Worm (Caenorhabditis elegans) whole organism, L4 larva: ENCODE results near the gene C35D10.1.
A peak's percentile ranks its signal among the peaks of the same experiment; 100 is the strongest.

Experiments
- F10B5.3 ChIP-seq: sonication (generic microtip); optimal IDR thresholded peaks from 2 replicates; lab custom pipeline; 2016; ENCODE audit warnings: mild to moderate bottlenecking, missing genetic modification characterization, missing compliant biosample characterization
- F26F4.8 ChIP-seq: fragments of 200-800 bp; sonication (Bioruptor generic); conservative IDR thresholded peaks from 2 replicates; pipeline ENCODE4 v1.3.6; 2022; ENCODE audit warnings: missing genetic modification characterization, missing compliant biosample characterization
- T26A8.4 ChIP-seq: fragments of 200-800 bp; sonication (Bioruptor generic); IDR thresholded peaks from 2 replicates; pipeline ENCODE4 v1.3.6; 2022; ENCODE audit warnings: missing genetic modification characterization, missing compliant biosample characterization
- Y105C5A.15 ChIP-seq: fragments of 200-800 bp; sonication (Bioruptor generic); IDR thresholded peaks from 2 replicates; pipeline ENCODE4 v1.3.6; 2022; ENCODE audit warnings: missing genetic modification characterization, missing compliant biosample characterization
- Y5F2A.4 ChIP-seq: fragments of 200-800 bp; sonication (Bioruptor generic); optimal IDR thresholded peaks from 2 replicates; lab custom pipeline; 2018; ENCODE audit warnings: mild to moderate bottlenecking, missing genetic modification characterization, missing compliant biosample characterization
- ZK337.2 ChIP-seq: fragments of 200-800 bp; sonication (Bioruptor generic); IDR thresholded peaks from 2 replicates; pipeline ENCODE4 v1.3.6; 2022; ENCODE audit warnings: missing genetic modification reagents, missing genetic modification characterization, missing compliant biosample characterization
- ama-1 ChIP-seq: fragments of 150-350 bp; optimal IDR thresholded peaks from 2 replicates; lab custom pipeline; 2014; ENCODE audit warnings: inconsistent platforms, mixed read lengths
- arid-1 ChIP-seq: fragments of 200-800 bp; sonication (Bioruptor generic); conservative IDR thresholded peaks from 2 replicates; pipeline ENCODE4 v1.3.6; 2022; ENCODE audit warnings: missing genetic modification reagents, missing genetic modification characterization, missing compliant biosample characterization
- ceh-44 ChIP-seq: fragments of 200-800 bp; sonication (Bioruptor generic); IDR thresholded peaks from 2 replicates; pipeline ENCODE4 v1.3.6; 2022; ENCODE audit warnings: missing genetic modification reagents, missing genetic modification characterization, missing compliant biosample characterization
- ceh-62 ChIP-seq: sonication (generic microtip); optimal IDR thresholded peaks from 2 replicates; lab custom pipeline; 2017; ENCODE audit warnings: missing biosample characterization, missing genetic modification characterization
- ceh-82 ChIP-seq: sonication (generic microtip); optimal IDR thresholded peaks from 2 replicates; lab custom pipeline; 2017; ENCODE audit warnings: missing biosample characterization, missing genetic modification characterization
- ctbp-1 ChIP-seq: fragments of 200-800 bp; sonication (Bioruptor generic); IDR thresholded peaks from 2 replicates; pipeline ENCODE4 v1.3.6; 2022; ENCODE audit warnings: missing genetic modification reagents, missing genetic modification characterization, missing compliant biosample characterization
- daf-16 ChIP-seq, 3 experiments: sonication (generic microtip); optimal IDR thresholded peaks; 2 replicates each; lab custom pipeline; 2016 to 2017; ENCODE audit warnings: missing genetic modification characterization in 3 of 3, missing genetic modification reagents in 3 of 3, mild to moderate bottlenecking in 2 of 3, missing compliant biosample characterization in 2 of 3, missing biosample characterization in 1 of 3, moderate library complexity in 1 of 3
- daf-19 ChIP-seq: fragments of 200-800 bp; sonication (Bioruptor generic); conservative IDR thresholded peaks from 2 replicates; pipeline ENCODE4 v1.3.6; 2022; ENCODE audit warnings: missing genetic modification characterization, missing compliant biosample characterization
- dmd-6 ChIP-seq: fragments of 200-800 bp; sonication (Bioruptor generic); IDR thresholded peaks from 2 replicates; pipeline ENCODE4 v1.3.6; 2022; ENCODE audit warnings: missing genetic modification reagents, missing genetic modification characterization, missing compliant biosample characterization
- dpl-1 ChIP-seq: fragments of 150-350 bp; optimal IDR thresholded peaks from 2 replicates; lab custom pipeline; 2014; ENCODE audit warnings: missing biosample characterization, missing genetic modification reagents, missing genetic modification characterization
- duxl-1 ChIP-seq: sonication (generic microtip); optimal IDR thresholded peaks from 2 replicates; lab custom pipeline; 2016; ENCODE audit warnings: mild to moderate bottlenecking, missing genetic modification characterization, moderate library complexity, missing compliant biosample characterization; ENCODE audit not compliant: poor library complexity
- dve-1 ChIP-seq: sonication (generic microtip); optimal IDR thresholded peaks from 2 replicates; lab custom pipeline; 2017; ENCODE audit warnings: antibody characterized with exemption, mild to moderate bottlenecking, missing genetic modification characterization, missing compliant biosample characterization; ENCODE audit not compliant: insufficient read depth
- hlh-11 ChIP-seq: fragments of 200-800 bp; sonication (Bioruptor generic); optimal IDR thresholded peaks from 2 replicates; lab custom pipeline; 2018; ENCODE audit warnings: mild to moderate bottlenecking, missing genetic modification characterization, missing compliant biosample characterization
- lsy-2 ChIP-seq, 2 experiments: fragments of 150-350 bp in 1 of 2; sonication (generic microtip) in 1 of 2; optimal IDR thresholded peaks; 2 replicates each; lab custom pipeline; 2014 to 2017; ENCODE audit warnings: missing biosample characterization in 2 of 2, missing genetic modification characterization in 2 of 2
- mdl-1 ChIP-seq, 2 experiments: fragments of 150-350 bp in 1 of 2; sonication (generic microtip) in 1 of 2; optimal IDR thresholded peaks; 2 replicates each; lab custom pipeline; 2014 to 2017; ENCODE audit warnings: missing biosample characterization in 2 of 2, missing genetic modification characterization in 2 of 2
- mes-2 ChIP-seq: sonication (generic microtip); optimal IDR thresholded peaks from 2 replicates; lab custom pipeline; 2016; ENCODE audit warnings: missing genotype, mild to moderate bottlenecking, missing genetic modification characterization, missing compliant biosample characterization; ENCODE audit not compliant: poor library complexity, severe bottlenecking
- mxl-3 ChIP-seq: fragments of 200-800 bp; sonication (Bioruptor generic); optimal IDR thresholded peaks from 2 replicates; lab custom pipeline; 2018; ENCODE audit warnings: mild to moderate bottlenecking, missing genetic modification characterization, missing compliant biosample characterization
- nhr-102 ChIP-seq: sonication (generic microtip); optimal IDR thresholded peaks from 2 replicates; lab custom pipeline; 2016; ENCODE audit warnings: mild to moderate bottlenecking, missing genetic modification characterization, moderate library complexity, missing compliant biosample characterization
- nhr-28 ChIP-seq: fragments of 150-350 bp; optimal IDR thresholded peaks from 2 replicates; lab custom pipeline; 2014; ENCODE audit warnings: missing biosample characterization, missing genetic modification characterization
- nhr-41 ChIP-seq: fragments of 200-800 bp; sonication (Bioruptor generic); IDR thresholded peaks from 2 replicates; pipeline ENCODE4 v1.3.6; 2022; ENCODE audit warnings: missing genetic modification reagents, missing genetic modification characterization, missing compliant biosample characterization
- nhr-42 ChIP-seq: fragments of 200-800 bp; sonication (Bioruptor generic); IDR thresholded peaks from 2 replicates; pipeline ENCODE4 v1.3.6; 2022; ENCODE audit warnings: missing genetic modification characterization, missing compliant biosample characterization
- nhr-48 ChIP-seq: sonication (generic microtip); optimal IDR thresholded peaks from 2 replicates; lab custom pipeline; 2016; ENCODE audit warnings: mild to moderate bottlenecking, missing genetic modification characterization, missing compliant biosample characterization
- pha-4 ChIP-seq, 2 experiments: fragments of 150-350 bp in 1 of 2; fragments of 200-800 bp in 1 of 2; sonication (Bioruptor generic) in 1 of 2; IDR thresholded peaks in 1 of 2; optimal IDR thresholded peaks in 1 of 2; 2 replicates each; pipeline versions ENCODE4 v1.3.6 to Lab custom; 2014 to 2022; ENCODE audit warnings: missing genetic modification characterization in 2 of 2, missing genetic modification reagents in 2 of 2, missing biosample characterization in 1 of 2, missing compliant biosample characterization in 1 of 2
- pqm-1 ChIP-seq: sonication (generic microtip); optimal IDR thresholded peaks from 2 replicates; lab custom pipeline; 2017; ENCODE audit warnings: missing biosample characterization, missing genetic modification characterization
- rbr-2 ChIP-seq: sonication (generic microtip); optimal IDR thresholded peaks from 2 replicates; lab custom pipeline; 2016; ENCODE audit warnings: missing genotype, missing genetic modification characterization, missing compliant biosample characterization
- set-16 ChIP-seq: fragments of 200-800 bp; sonication (Bioruptor generic); IDR thresholded peaks from 2 replicates; pipeline ENCODE4 v1.3.6; 2022; ENCODE audit warnings: missing genetic modification reagents, missing genetic modification characterization, missing compliant biosample characterization
- skn-1 ChIP-seq: fragments of 150-350 bp; optimal IDR thresholded peaks from 2 replicates; lab custom pipeline; 2014; ENCODE audit warnings: missing biosample characterization, missing genetic modification characterization
- snpc-4 ChIP-seq: fragments of 150-350 bp; optimal IDR thresholded peaks from 2 replicates; lab custom pipeline; 2014; ENCODE audit warnings: missing biosample characterization, missing genetic modification characterization
- spr-1 ChIP-seq: sonication (generic microtip); optimal IDR thresholded peaks from 2 replicates; lab custom pipeline; 2016; ENCODE audit warnings: mild to moderate bottlenecking, missing genetic modification characterization, missing compliant biosample characterization
- spr-3 ChIP-seq: fragments of 200-800 bp; sonication (Bioruptor generic); optimal IDR thresholded peaks from 2 replicates; lab custom pipeline; 2018; ENCODE audit warnings: mild to moderate bottlenecking, missing genetic modification characterization, missing compliant biosample characterization
- tra-1 ChIP-seq: fragments of 200-800 bp; sonication (Bioruptor generic); IDR thresholded peaks from 2 replicates; pipeline ENCODE4 v1.3.6; 2022; ENCODE audit warnings: missing genetic modification reagents, missing genetic modification characterization, missing compliant biosample characterization
- unc-39 ChIP-seq: sonication (generic microtip); optimal IDR thresholded peaks from 2 replicates; lab custom pipeline; 2017; ENCODE audit warnings: missing biosample characterization, missing genetic modification characterization
- vab-7 ChIP-seq: fragments of 200-800 bp; sonication (Bioruptor generic); IDR thresholded peaks from 2 replicates; pipeline ENCODE4 v1.3.6; 2022; ENCODE audit warnings: missing genetic modification reagents, missing genetic modification characterization, missing compliant biosample characterization
- zip-11 ChIP-seq: fragments of 200-800 bp; sonication (Bioruptor generic); IDR thresholded peaks from 2 replicates; pipeline ENCODE4 v1.3.6; 2022; ENCODE audit warnings: missing genetic modification characterization, missing compliant biosample characterization
- ztf-7 ChIP-seq: fragments of 150-350 bp; optimal IDR thresholded peaks from 2 replicates; lab custom pipeline; 2014; ENCODE audit warnings: missing biosample characterization, missing genetic modification characterization

Gene C35D10.1

DNA sequence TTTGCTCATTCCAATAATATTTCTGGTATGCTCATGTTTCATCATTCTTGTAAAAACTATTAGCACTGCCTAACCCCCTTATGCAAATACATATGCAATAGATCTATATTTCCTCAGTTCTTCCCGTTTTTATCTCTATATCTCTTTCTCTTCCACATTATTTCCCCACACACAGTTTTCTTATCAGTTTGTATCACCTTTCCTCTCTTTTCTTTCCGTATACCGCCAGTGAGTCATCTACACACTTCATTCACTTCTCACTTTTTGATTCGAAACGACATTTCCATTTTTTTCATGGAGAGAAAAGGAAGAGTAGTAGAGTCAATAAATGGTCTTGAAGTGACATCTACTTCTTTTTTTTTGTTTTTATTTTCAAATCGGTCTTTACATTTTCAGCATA is 26.8 kb downstream of the C35D10.1 start:
- TF ChIP-seq daf-16 (GFP tag; optimal IDR thresholded peaks at IDR 0.05; lab: Kevin White, UChicago) (no peak), daf-16 (tag; optimal IDR thresholded peaks at IDR 0.05; lab: Kevin White, UChicago) (peak; percentile 16), dmd-6 (GFP tag; lab: Robert Waterston, UW) (peak; percentile 33; the same call in 1 of the 2 replicates), zip-11 (GFP tag; lab: Robert Waterston, UW) (no peak), dve-1 (peak; percentile 35), mes-2 (peak; percentile 22), set-16 (GFP tag; lab: Robert Waterston, UW) (no peak), hlh-11 (tag; lab: Kevin White, UChicago) (no peak), mxl-3 (GFP tag; lab: Kevin White, UChicago) (peak; percentile 25), pha-4 (GFP tag; IDR thresholded peaks at IDR 0.05; lab: Robert Waterston, UW) (no peak), pha-4 (tag; optimal IDR thresholded peaks at IDR 0.05; lab: Kevin White, UChicago) (no peak), nhr-102 (no peak), ceh-62 (no peak), vab-7 (GFP tag; lab: Robert Waterston, UW) (no peak), mdl-1 (tag; optimal IDR thresholded peaks at IDR 0.05; lab: Kevin White, UChicago) (no peak), Y5F2A.4 (GFP tag; lab: Kevin White, UChicago) (no peak), dpl-1 (GFP tag; lab: Kevin White, UChicago) (peak; percentile 25), arid-1 (GFP tag; lab: Robert Waterston, UW) (no peak), ctbp-1 (GFP tag; lab: Robert Waterston, UW) (no peak), ceh-44 (GFP tag; lab: Robert Waterston, UW) (no peak), nhr-48 (tag; lab: Kevin White, UChicago) (no peak), nhr-28 (peak; percentile 75), nhr-41 (GFP tag; lab: Robert Waterston, UW) (0 out of 2 replicates have a peak, but pooled peaks have one; percentile 14), pqm-1 (tag; lab: Kevin White, UChicago) (peak; percentile 68), ZK337.2 (no peak)

DNA sequence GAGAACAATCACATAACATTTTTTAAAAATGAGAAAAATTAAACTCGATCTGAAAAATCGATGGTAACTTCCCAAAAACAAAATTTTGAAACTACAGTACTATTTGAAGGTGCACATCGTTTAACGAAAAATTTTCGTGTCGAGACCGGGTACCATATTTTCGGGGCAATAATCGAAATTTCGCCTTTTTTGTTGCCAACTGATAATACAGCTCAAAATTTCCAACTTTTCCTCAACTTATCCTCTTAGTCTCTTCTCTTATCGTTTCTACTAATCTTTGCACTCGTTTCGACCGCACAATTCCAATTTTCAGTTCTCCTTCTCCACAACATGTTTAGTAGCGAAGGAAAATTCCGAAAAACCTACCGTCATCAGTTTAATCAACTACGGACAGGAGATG is 27.4 kb downstream of the C35D10.1 start, which contains the start of gene rom-1:
TSS of gene rom-1 (plus strand) at position 301 of the 400 bp plus-strand sequence.
- no peak for TF ChIP-seq skn-1
- no peak for TF ChIP-seq ceh-62
- no peak for TF ChIP-seq rbr-2 (tag; lab: Kevin White, UChicago)
- no peak for TF ChIP-seq unc-39 (tag; lab: Kevin White, UChicago)
- TF ChIP-seq snpc-4 (tag; lab: Kevin White, UChicago) = no peak
- no peak for TF ChIP-seq vab-7 (GFP tag; lab: Robert Waterston, UW)
- TF ChIP-seq mes-2 = no peak
- no peak for TF ChIP-seq T26A8.4 (GFP tag; lab: Robert Waterston, UW)
- no peak for TF ChIP-seq duxl-1 (tag; lab: Kevin White, UChicago)
- TF ChIP-seq zip-11 (GFP tag; lab: Robert Waterston, UW) = no peak
- no peak for TF ChIP-seq tra-1 (GFP tag; lab: Robert Waterston, UW)
- TF ChIP-seq spr-1 (tag; lab: Kevin White, UChicago) = no peak
- TF ChIP-seq ztf-7 (tag; lab: Kevin White, UChicago) = no peak
- TF ChIP-seq daf-19 (GFP tag; lab: Robert Waterston, UW) = no peak
- TF ChIP-seq F10B5.3 = no peak
- no peak for TF ChIP-seq dve-1
- no peak for TF ChIP-seq F26F4.8 (GFP tag; lab: Robert Waterston, UW)
- no peak for TF ChIP-seq Y105C5A.15 (GFP tag; lab: Robert Waterston, UW)

DNA sequence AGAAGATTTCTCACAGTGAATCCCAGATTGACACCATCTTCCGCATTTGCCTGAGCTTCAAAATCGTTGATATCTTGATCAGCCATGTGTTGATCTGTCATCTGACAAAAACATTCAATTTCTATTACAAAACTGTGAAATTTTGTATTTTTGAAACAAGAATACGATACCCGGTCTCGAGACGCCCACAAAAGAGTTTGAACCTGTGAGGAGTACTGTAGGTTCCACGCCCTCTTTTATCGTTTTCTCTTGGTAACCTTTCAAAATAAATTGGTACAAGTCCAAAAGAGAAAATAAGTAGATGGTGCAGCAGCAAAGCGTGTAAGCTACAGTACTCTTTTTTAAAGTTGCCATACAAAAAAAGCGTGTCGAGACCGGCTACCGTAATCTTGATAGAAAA is 30.4 kb downstream of the C35D10.1 start, which contains the start of gene F26F4.12:
TSS of gene F26F4.12 (minus strand) at position 101 of the 400 bp plus-strand sequence.
- TF ChIP-seq mdl-1 (tag; optimal IDR thresholded peaks at IDR 0.05; lab: Kevin White, UChicago) = no peak
- no peak for TF ChIP-seq lsy-2 (tag; optimal IDR thresholded peaks at IDR 0.05; lab: Kevin White, UChicago)
- TF ChIP-seq ceh-82 = no peak
- TF ChIP-seq nhr-42 (GFP tag; lab: Robert Waterston, UW) = no peak
- no peak for TF ChIP-seq spr-3
- TF ChIP-seq ztf-7 (tag; lab: Kevin White, UChicago) = no peak
- TF ChIP-seq ama-1 (lab: Kevin White, UChicago) = no peak
- TF ChIP-seq, all 104 proteins: peak for 0
